Worm (Caenorhabditis elegans): Measurements from ENCODE around the gene dis-3.

- TF ChIP-seq pha-4 (tag; optimal IDR thresholded peaks at IDR 0.05) (no peak), ztf-11 (tag; optimal IDR thresholded peaks at IDR 0.05) (no peak)
Observed at ce11 chrIV:10144487-10144886, 47.5 kb downstream of the dis-3 start.

All from whole organism, mixed stage, embryonic.